Worm (Caenorhabditis elegans) whole organism, early embryonic: ENCODE data around the gene algn-13.

Experiments used
- B0310.2 ChIP-seq: sonication (generic microtip); optimal IDR thresholded peaks from 2 replicates; lab custom pipeline; 2016; ENCODE audit warnings: mild to moderate bottlenecking, missing genetic modification characterization, missing compliant biosample characterization
- F13C5.2 ChIP-seq: sonication (generic microtip); optimal IDR thresholded peaks from 2 replicates; lab custom pipeline; 2017; ENCODE audit warnings: mild to moderate bottlenecking, missing genetic modification characterization, inconsistent platforms, missing compliant biosample characterization
- ama-1 ChIP-seq: fragments of 150-350 bp; optimal IDR thresholded peaks from 2 replicates; lab custom pipeline; 2014
- ceh-13 ChIP-seq: fragments of 200-800 bp; sonication (Bioruptor generic); optimal IDR thresholded peaks from 2 replicates; lab custom pipeline; 2018; ENCODE audit warnings: mild to moderate bottlenecking, missing genetic modification characterization, missing compliant biosample characterization
- ceh-36 ChIP-seq: sonication (generic microtip); optimal IDR thresholded peaks from 2 replicates; lab custom pipeline; 2016; ENCODE audit warnings: missing genetic modification characterization, inconsistent platforms, missing compliant biosample characterization
- ets-7 ChIP-seq: sonication (generic microtip); optimal IDR thresholded peaks from 2 replicates; lab custom pipeline; 2016; ENCODE audit warnings: missing genotype, missing genetic modification characterization, missing compliant biosample characterization
- flt-1 ChIP-seq: fragments of 200-800 bp; sonication (Bioruptor generic); IDR thresholded peaks from 2 replicates; pipeline ENCODE4 v1.3.6; 2022; ENCODE audit warnings: missing genetic modification characterization, missing compliant biosample characterization
- hmbx-1 ChIP-seq: sonication (generic microtip); optimal IDR thresholded peaks from 2 replicates; lab custom pipeline; 2016; ENCODE audit warnings: mild to moderate bottlenecking, missing genetic modification characterization, missing compliant biosample characterization
- hnd-1 ChIP-seq: sonication (generic microtip); optimal IDR thresholded peaks from 2 replicates; lab custom pipeline; 2016; ENCODE audit warnings: missing genetic modification characterization, missing compliant biosample characterization
- pes-1 ChIP-seq: fragments of 200-800 bp; sonication (Bioruptor generic); IDR thresholded peaks from 2 replicates; pipeline ENCODE4 v1.3.6; 2022; ENCODE audit warnings: missing genetic modification reagents, missing genetic modification characterization, missing compliant biosample characterization
- tra-4 ChIP-seq: sonication (generic microtip); optimal IDR thresholded peaks from 2 replicates; lab custom pipeline; 2017; ENCODE audit warnings: missing genetic modification characterization, missing compliant biosample characterization

DNA sequence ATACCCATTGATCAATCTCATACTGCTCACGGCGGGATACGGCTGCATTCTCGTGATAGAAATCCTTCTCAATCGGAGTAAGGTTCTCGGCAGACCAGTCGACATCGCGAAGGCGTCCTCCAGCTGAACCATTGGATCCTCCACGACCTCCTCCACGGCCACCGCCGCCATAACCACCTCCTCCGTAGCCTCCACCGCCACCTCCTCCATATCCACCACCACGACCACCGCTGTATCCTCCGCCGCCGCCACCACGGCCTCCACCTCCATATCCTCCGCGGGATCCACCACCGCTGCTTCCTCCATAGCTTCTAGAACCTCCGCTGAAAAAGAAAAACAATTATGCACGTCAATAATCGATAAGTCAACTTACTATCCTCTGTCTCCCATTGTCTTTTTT lies 49.6 kb upstream of the algn-13 start:
- no peak for TF ChIP-seq F13C5.2 (tag; lab: Kevin White, UChicago)
- TF ChIP-seq flt-1 (GFP tag; lab: Robert Waterston, UW) = no peak; the same call in 1 of the 2 replicates
- TF ChIP-seq ceh-36 (tag; lab: Kevin White, UChicago) = no peak
- no peak for TF ChIP-seq ama-1 (lab: Kevin White, UChicago)
- TF ChIP-seq ceh-13 (GFP tag; lab: Kevin White, UChicago) = no peak
- TF ChIP-seq pes-1 (GFP tag; lab: Robert Waterston, UW) = no peak
- TF ChIP-seq tra-4 (tag; lab: Kevin White, UChicago) = no peak
- no peak for TF ChIP-seq hnd-1 (tag; lab: Kevin White, UChicago)
- no peak for TF ChIP-seq B0310.2 (tag; lab: Kevin White, UChicago)
- no peak for TF ChIP-seq ets-7 (tag; lab: Kevin White, UChicago)
- TF ChIP-seq hmbx-1 = no peak
